ENCODE assay signal across 2 worm cellular contexts in the genomic region with DNA sequence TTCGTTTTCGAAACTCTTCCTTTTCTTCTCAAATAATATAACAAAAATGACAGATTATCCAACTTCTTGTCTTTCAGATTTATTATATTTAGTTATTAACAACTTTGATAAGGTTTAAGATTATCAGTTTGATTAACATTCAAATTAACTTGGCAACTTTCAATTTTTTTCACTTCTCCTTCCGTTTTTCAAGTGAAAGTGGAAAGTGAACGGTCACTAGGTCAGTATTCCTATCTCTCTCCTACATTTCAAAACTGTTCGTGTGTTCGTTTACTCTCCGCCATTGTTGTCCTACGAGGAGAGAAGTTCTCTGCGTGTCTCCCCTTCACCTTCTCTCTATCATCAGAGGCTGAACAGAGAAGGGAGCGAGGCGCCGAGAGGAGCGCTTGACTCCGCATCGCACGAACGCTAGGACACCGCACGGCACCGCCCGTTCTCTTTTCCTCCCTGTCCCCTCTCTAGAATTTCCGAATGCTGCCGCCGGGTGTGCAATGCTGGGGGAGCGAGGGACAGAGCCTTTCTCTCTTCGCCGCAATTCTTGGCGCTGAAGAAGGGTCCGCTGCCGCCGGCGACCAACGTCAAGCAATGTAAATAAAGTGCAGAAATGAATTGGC.
TF ChIP-seq lines count a peak whose summit lies in the region.

No protein-coding gene starts in this region.

TF ChIP-seq in whole organism, L3 larva, 47 proteins besides CTCF, POLR2A, EP300 and RAD21 (continued from another document):
- no peak for TF ChIP-seq nhr-25 (tag; optimal IDR thresholded peaks at IDR 0.05; lab: Kevin White, UChicago)
- peak; percentile 15 for TF ChIP-seq fkh-10 (GFP tag; optimal IDR thresholded peaks at IDR 0.05; lab: Kevin White, UChicago)
- no peak for TF ChIP-seq egl-27 (tag; optimal IDR thresholded peaks at IDR 0.05; lab: Kevin White, UChicago)
- TF ChIP-seq fos-1 (tag; optimal IDR thresholded peaks at IDR 0.05; lab: Kevin White, UChicago) = peak; percentile 22
- no peak for TF ChIP-seq nhr-28 (tag; optimal IDR thresholded peaks at IDR 0.05; lab: Kevin White, UChicago)
- TF ChIP-seq mml-1 (tag; optimal IDR thresholded peaks at IDR 0.05; lab: Kevin White, UChicago) = no peak
- TF ChIP-seq lin-39 (tag; optimal IDR thresholded peaks at IDR 0.05; lab: Kevin White, UChicago) = peak; percentile 68
- no peak for TF ChIP-seq nhr-237 (tag; optimal IDR thresholded peaks at IDR 0.05; lab: Kevin White, UChicago)
- no peak for TF ChIP-seq eor-1 (tag; optimal IDR thresholded peaks at IDR 0.05; lab: Kevin White, UChicago)
- no peak for TF ChIP-seq ztf-11 (tag; optimal IDR thresholded peaks at IDR 0.05; lab: Kevin White, UChicago)
- TF ChIP-seq ceh-28 (tag; optimal IDR thresholded peaks at IDR 0.05; lab: Kevin White, UChicago) = no peak
- no peak for TF ChIP-seq ztf-4 (tag; optimal IDR thresholded peaks at IDR 0.05; lab: Kevin White, UChicago)
- TF ChIP-seq fkh-2 (tag; optimal IDR thresholded peaks at IDR 0.05; lab: Kevin White, UChicago) = no peak
- no peak for TF ChIP-seq lsy-12 (tag; optimal IDR thresholded peaks at IDR 0.05; lab: Kevin White, UChicago)
- TF ChIP-seq daf-12 (tag; optimal IDR thresholded peaks at IDR 0.05; lab: Kevin White, UChicago) = no peak
- TF ChIP-seq ama-1 (optimal IDR thresholded peaks at IDR 0.05; lab: Kevin White, UChicago) = peak; percentile 36
- TF ChIP-seq elt-1 (tag; optimal IDR thresholded peaks at IDR 0.05; lab: Kevin White, UChicago) = no peak
- no peak for TF ChIP-seq elt-3 (tag; optimal IDR thresholded peaks at IDR 0.05; lab: Kevin White, UChicago)
- TF ChIP-seq nhr-11 (tag; optimal IDR thresholded peaks at IDR 0.05; lab: Kevin White, UChicago) = no peak
- TF ChIP-seq R02D3.7 (tag; optimal IDR thresholded peaks at IDR 0.05; lab: Kevin White, UChicago) = no peak
- peak; percentile 27 for TF ChIP-seq snpc-4 (tag; optimal IDR thresholded peaks at IDR 0.05; lab: Kevin White, UChicago)
- no peak for TF ChIP-seq nhr-12 (tag; optimal IDR thresholded peaks at IDR 0.05; lab: Kevin White, UChicago)
- peak; percentile 33 for TF ChIP-seq elt-2 (tag; optimal IDR thresholded peaks at IDR 0.05; lab: Kevin White, UChicago)
- peak; percentile 81 for TF ChIP-seq nfya-1 (tag; optimal IDR thresholded peaks at IDR 0.05; lab: Kevin White, UChicago; ENCODE audit: insufficient read depth)
- TF ChIP-seq aly-2 (tag; optimal IDR thresholded peaks at IDR 0.05; lab: Kevin White, UChicago) = no peak
- no peak for TF ChIP-seq mdl-1 (tag; optimal IDR thresholded peaks at IDR 0.05; lab: Kevin White, UChicago)
- TF ChIP-seq nhr-77 (tag; optimal IDR thresholded peaks at IDR 0.05; lab: Kevin White, UChicago) = no peak

TF ChIP-seq in whole organism, young adult, 124 proteins besides CTCF, POLR2A, EP300 and RAD21 (continued from another document):
- TF ChIP-seq nhr-80 (tag; optimal IDR thresholded peaks at IDR 0.05; lab: Kevin White, UChicago) (peak; percentile 5), zim-3 (tag; optimal IDR thresholded peaks at IDR 0.05; lab: Kevin White, UChicago) (no peak), zfh-2 (GFP tag; conservative IDR thresholded peaks at IDR 0.05; lab: Robert Waterston, UW) (peak; percentile 98), ztf-26 (tag; optimal IDR thresholded peaks at IDR 0.05; lab: Kevin White, UChicago) (no peak)
